Fruit fly (Drosophila melanogaster) Kc167 (cell line): ENCODE data around the gene c-cup.

Source experiments
- Sin3A ChIP-seq: fragments of >200 bp; optimal IDR thresholded peaks from 2 replicates; lab custom pipeline; 2018; ENCODE audit warnings: missing external identifiers
- h ChIP-seq: fragments of >200 bp; optimal IDR thresholded peaks from 3 replicates; lab custom pipeline; 2018; ENCODE audit warnings: missing external identifiers
- insv ChIP-seq: fragments of >200 bp; optimal IDR thresholded peaks from 3 replicates; lab custom pipeline; 2018; ENCODE audit warnings: missing external identifiers
- psq ChIP-seq: fragments of >200 bp; optimal IDR thresholded peaks from 2 replicates; lab custom pipeline; 2017; ENCODE audit warnings: missing external identifiers
- ttk ChIP-seq: sonication (Bioruptor generic); optimal IDR thresholded peaks from 2 replicates; lab custom pipeline; 2017; ENCODE audit warnings: missing external identifiers

DNA sequence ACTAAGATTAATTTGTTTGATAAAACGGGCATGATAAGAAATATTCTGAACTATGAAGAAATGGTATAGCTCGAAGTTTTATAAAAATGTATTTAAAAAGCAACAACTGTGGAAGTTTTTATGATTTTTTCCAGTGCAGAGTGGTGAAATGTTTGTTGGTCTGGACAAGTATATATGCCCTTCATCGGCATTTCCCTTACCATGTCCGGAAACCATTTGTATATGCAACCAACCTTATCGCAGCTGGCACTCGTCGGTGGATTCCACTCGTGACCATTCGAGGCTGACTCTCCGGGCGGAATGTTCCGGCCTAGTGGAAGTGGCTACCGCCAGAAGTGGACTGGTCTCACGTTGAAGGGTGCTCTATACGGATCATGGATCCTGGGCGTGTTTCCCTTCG is 48.6 kb downstream of the c-cup start, which contains the start of gene Gr22e:
- TF ChIP-seq psq (lab: Kevin White, UChicago) (no peak), Sin3A (lab: Kevin White, UChicago) (no peak), insv (no peak), h (lab: Kevin White, UChicago) (no peak), ttk (lab: Kevin White, UChicago) (no peak)
